Worm (Caenorhabditis elegans) whole organism, L1 larva: ENCODE results near the gene cyp-29A4.

Experiments used
- aha-1 ChIP-seq: fragments of 150-350 bp; optimal IDR thresholded peaks from 2 replicates; lab custom pipeline; 2014; ENCODE audit warnings: missing biosample characterization, missing genetic modification characterization
- alr-1 ChIP-seq: fragments of 200-800 bp; sonication (Bioruptor generic); optimal IDR thresholded peaks from 2 replicates; lab custom pipeline; 2018; ENCODE audit warnings: borderline replicate concordance, mild to moderate bottlenecking, missing genetic modification characterization, missing compliant biosample characterization
- aly-2 ChIP-seq: fragments of 150-350 bp; optimal IDR thresholded peaks from 2 replicates; lab custom pipeline; 2014; ENCODE audit warnings: missing biosample characterization, missing genetic modification characterization
- blmp-1 ChIP-seq: fragments of 150-350 bp; optimal IDR thresholded peaks from 2 replicates; lab custom pipeline; 2014; ENCODE audit warnings: missing biosample characterization, missing genetic modification characterization
- ceh-82 ChIP-seq, 3 experiments: fragments of 150-350 bp in 1 of 3; sonication (generic microtip) in 2 of 3; optimal IDR thresholded peaks; 2 replicates each; lab custom pipeline; 2014 to 2017; ENCODE audit warnings: missing biosample characterization in 3 of 3, missing genetic modification characterization in 3 of 3
- ces-1 ChIP-seq: fragments of 150-350 bp; optimal IDR thresholded peaks from 2 replicates; lab custom pipeline; 2014; ENCODE audit warnings: missing biosample characterization, missing genetic modification reagents, missing genetic modification characterization
- egl-27 ChIP-seq, 2 experiments: fragments of 150-350 bp in 1 of 2; sonication (generic microtip); optimal IDR thresholded peaks; 3 replicates each; lab custom pipeline; 2017 to 2018; ENCODE audit warnings: missing biosample characterization in 2 of 2, missing genetic modification characterization in 2 of 2, missing genetic modification reagents in 2 of 2
- elt-2 ChIP-seq: sonication (generic microtip); optimal IDR thresholded peaks from 2 replicates; lab custom pipeline; 2016; ENCODE audit warnings: missing genetic modification characterization, mild to moderate bottlenecking, inconsistent platforms, missing compliant biosample characterization, missing genetic modification reagents
- nhr-76 ChIP-seq: sonication (generic microtip); optimal IDR thresholded peaks from 2 replicates; lab custom pipeline; 2017; ENCODE audit warnings: missing biosample characterization, missing genetic modification characterization
- rnt-1 ChIP-seq: sonication (generic microtip); optimal IDR thresholded peaks from 2 replicates; lab custom pipeline; 2016; ENCODE audit warnings: mild to moderate bottlenecking, missing genetic modification characterization, moderate library complexity, missing compliant biosample characterization
- swsn-7 ChIP-seq: sonication (generic microtip); optimal IDR thresholded peaks from 2 replicates; lab custom pipeline; 2016; ENCODE audit warnings: missing genetic modification characterization, missing compliant biosample characterization
- zag-1 ChIP-seq: fragments of 150-350 bp; optimal IDR thresholded peaks from 2 replicates; lab custom pipeline; 2014; ENCODE audit warnings: missing biosample characterization, missing genetic modification characterization

- TF ChIP-seq nhr-76 (tag; lab: Kevin White, UChicago) (no peak), ces-1 (GFP tag; lab: Kevin White, UChicago) (no peak), aly-2 (tag; lab: Kevin White, UChicago) (no peak), ceh-82 (tag; optimal IDR thresholded peaks at IDR 0.05; lab: Kevin White, UChicago) (no peak), alr-1 (no peak), egl-27 (tag; optimal IDR thresholded peaks at IDR 0.05; lab: Kevin White, UChicago) (no peak), blmp-1 (tag; lab: Kevin White, UChicago) (no peak), swsn-7 (tag; lab: Kevin White, UChicago) (no peak), elt-2 (tag; lab: Kevin White, UChicago) (no peak), aha-1 (tag; lab: Kevin White, UChicago) (no peak), rnt-1 (tag; lab: Kevin White, UChicago) (no peak), zag-1 (tag; lab: Kevin White, UChicago) (no peak)
These were observed 9.4 kb downstream of the cyp-29A4 start for ce11 chrV:9663948-9664347.
